Worm (Caenorhabditis elegans): ENCODE data around the gene Y51H4A.22.

The Y51H4A.22 gene

ce11 chrIV:16696422-16696821 is 24.1 kb upstream of the Y51H4A.22 start:
- TF ChIP-seq tbx-7 (tag; optimal IDR thresholded peaks at IDR 0.05) = no peak
- TF ChIP-seq dve-1 (tag; optimal IDR thresholded peaks at IDR 0.05) = no peak
- TF ChIP-seq tbx-2 (tag; optimal IDR thresholded peaks at IDR 0.05) = no peak
- TF ChIP-seq pqm-1 (tag; optimal IDR thresholded peaks at IDR 0.05) = no peak
- no peak for TF ChIP-seq sox-2 (GFP tag; IDR thresholded peaks at IDR 0.05)
- no peak for TF ChIP-seq sox-4 (tag; optimal IDR thresholded peaks at IDR 0.05)
- TF ChIP-seq rnt-1 (tag; optimal IDR thresholded peaks at IDR 0.05) = no peak
- TF ChIP-seq che-1 (tag; optimal IDR thresholded peaks at IDR 0.05) = no peak
- TF ChIP-seq mec-3 (tag; optimal IDR thresholded peaks at IDR 0.05; ENCODE audit: borderline replicate concordance) = no peak
- TF ChIP-seq zip-5 (tag; optimal IDR thresholded peaks at IDR 0.05) = no peak
- TF ChIP-seq hlh-15 (tag; optimal IDR thresholded peaks at IDR 0.05) = no peak
- no peak for TF ChIP-seq ceh-22 (tag; optimal IDR thresholded peaks at IDR 0.05)
- TF ChIP-seq elt-2 (tag; optimal IDR thresholded peaks at IDR 0.05) = no peak

DNA sequence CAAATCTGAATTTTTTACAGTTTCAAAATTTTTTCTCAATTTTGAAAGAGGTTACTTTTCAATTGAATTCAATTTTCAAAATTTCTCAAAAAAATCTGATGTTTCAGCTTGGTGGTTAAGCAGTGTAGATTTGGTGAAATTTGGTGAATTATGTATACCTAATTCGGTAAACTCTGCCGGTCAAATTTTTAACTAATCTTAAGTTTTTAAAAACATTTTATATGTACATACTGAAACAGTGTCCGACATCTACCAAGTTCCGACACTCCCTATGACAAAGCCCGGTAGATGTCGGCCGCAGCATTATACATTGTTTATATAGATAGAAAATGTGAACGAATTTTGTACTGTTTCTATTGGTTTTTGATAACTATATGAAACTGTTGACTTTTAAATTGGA is 13.6 kb upstream of the Y51H4A.22 start:
- no peak for TF ChIP-seq pag-3 (tag; optimal IDR thresholded peaks at IDR 0.05; ENCODE audit: borderline replicate concordance)
- no peak for TF ChIP-seq hlh-15 (tag; optimal IDR thresholded peaks at IDR 0.05)
- no peak for TF ChIP-seq pha-2 (tag; optimal IDR thresholded peaks at IDR 0.05)
- TF ChIP-seq ceh-2 (tag; optimal IDR thresholded peaks at IDR 0.05) = no peak
- no peak for TF ChIP-seq rnt-1 (tag; optimal IDR thresholded peaks at IDR 0.05)
- no peak for TF ChIP-seq pax-1 (tag; optimal IDR thresholded peaks at IDR 0.05)
- TF ChIP-seq mec-3 (tag; optimal IDR thresholded peaks at IDR 0.05; ENCODE audit: borderline replicate concordance) = no peak
- TF ChIP-seq ceh-45 (GFP tag; IDR thresholded peaks at IDR 0.05) = no peak
- no peak for TF ChIP-seq C08G9.2 (tag; optimal IDR thresholded peaks at IDR 0.05)
- TF ChIP-seq K09A11.1 (tag; optimal IDR thresholded peaks at IDR 0.05; ENCODE audit: insufficient read depth) = no peak
- no peak for TF ChIP-seq pat-9 (tag; optimal IDR thresholded peaks at IDR 0.05)

DNA sequence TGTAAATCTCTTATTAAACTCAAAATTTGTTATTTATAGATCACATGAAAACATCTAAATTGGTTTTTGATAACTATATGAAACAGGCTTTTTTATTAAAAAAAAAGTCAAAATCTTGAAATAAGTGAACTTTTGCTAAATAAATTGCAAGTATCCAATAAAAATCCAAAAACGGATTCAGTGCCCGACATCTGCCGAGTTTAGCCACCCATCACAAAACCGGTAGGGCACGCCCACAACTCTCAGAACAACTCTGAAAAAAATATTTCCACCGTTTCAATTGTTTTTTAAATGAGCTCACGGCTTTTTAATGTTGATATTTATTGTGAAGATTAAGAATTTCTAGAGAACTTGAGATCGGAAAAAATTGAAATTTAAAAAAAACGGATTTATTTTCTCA is 10.8 kb upstream of the Y51H4A.22 start:
- TF ChIP-seq ceh-24 (tag; optimal IDR thresholded peaks at IDR 0.05) (no peak), nfya-1 (tag; optimal IDR thresholded peaks at IDR 0.05) (no peak)

DNA sequence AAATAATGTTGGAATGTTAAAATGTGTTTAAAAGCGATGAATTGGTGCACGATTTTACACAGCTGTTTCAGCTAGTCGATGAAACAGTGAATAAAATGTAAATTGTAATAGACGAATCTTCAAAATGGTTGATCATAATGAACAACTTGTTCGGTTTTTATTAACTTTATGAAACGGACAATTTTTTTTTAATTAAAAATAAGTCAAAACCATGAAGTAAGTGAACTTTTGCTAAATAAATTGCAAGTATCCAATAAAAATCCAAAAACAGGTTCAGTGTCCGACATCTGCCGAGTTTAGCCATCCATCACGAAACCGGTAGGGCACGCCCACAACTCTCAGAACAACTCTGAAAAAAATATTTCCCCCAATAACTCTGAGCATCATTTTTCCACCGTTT is 10.2 kb upstream of the Y51H4A.22 start:
- TF ChIP-seq lin-11 (tag; optimal IDR thresholded peaks at IDR 0.05) (no peak), hlh-30 (tag; optimal IDR thresholded peaks at IDR 0.05; ENCODE audit: insufficient read depth) (no peak), ceh-19 (GFP tag; optimal IDR thresholded peaks at IDR 0.05) (no peak), fax-1 (tag; optimal IDR thresholded peaks at IDR 0.05) (no peak), ceh-34 (tag; optimal IDR thresholded peaks at IDR 0.05) (no peak), ztf-16 (tag; optimal IDR thresholded peaks at IDR 0.05) (no peak)

- no peak for TF ChIP-seq syd-9 (tag; optimal IDR thresholded peaks at IDR 0.05)
- no peak for TF ChIP-seq pha-2 (tag; optimal IDR thresholded peaks at IDR 0.05)
- TF ChIP-seq fkh-10 (GFP tag; optimal IDR thresholded peaks at IDR 0.05) = no peak
- no peak for TF ChIP-seq ceh-30 (tag; optimal IDR thresholded peaks at IDR 0.05)
- no peak for TF ChIP-seq ceh-2 (tag; optimal IDR thresholded peaks at IDR 0.05)
- TF ChIP-seq hlh-8 (tag; optimal IDR thresholded peaks at IDR 0.05) = no peak
- TF ChIP-seq pat-9 (tag; optimal IDR thresholded peaks at IDR 0.05) = no peak
- no peak for TF ChIP-seq lim-6 (tag; optimal IDR thresholded peaks at IDR 0.05)
- TF ChIP-seq che-1 (tag; optimal IDR thresholded peaks at IDR 0.05) = no peak
- no peak for TF ChIP-seq nhr-11 (tag; optimal IDR thresholded peaks at IDR 0.05)
- TF ChIP-seq zip-5 (tag; optimal IDR thresholded peaks at IDR 0.05) = no peak
- no peak for TF ChIP-seq hlh-6 (tag; optimal IDR thresholded peaks at IDR 0.05)
Observed at ce11 chrIV:16718651-16719050, 1.9 kb upstream of the Y51H4A.22 start.

All from whole organism, late embryonic.